Worm (Caenorhabditis elegans) whole organism, L4/young adult: ENCODE measurements around the gene ldp-1.

Experiments
- dao-5 ChIP-seq: sonication (generic microtip); optimal IDR thresholded peaks from 2 replicates; lab custom pipeline; 2016; ENCODE audit warnings: missing genotype, missing genetic modification characterization, moderate library complexity, missing compliant biosample characterization
- him-1 ChIP-seq: sonication (generic microtip); optimal IDR thresholded peaks from 2 replicates; lab custom pipeline; 2016; ENCODE audit warnings: missing genotype, missing genetic modification reagents, missing genetic modification characterization, missing compliant biosample characterization

- no peak for TF ChIP-seq him-1
- no peak for TF ChIP-seq dao-5 (tag; lab: Kevin White, UChicago)
These were observed 29.7 kb upstream of the ldp-1 start, which contains the start of gene clec-208 for ce11 chrV:2097653-2098052.
